Worm (Caenorhabditis elegans): ENCODE results near the gene C28A5.1.

- TF ChIP-seq attf-5 (GFP tag; optimal IDR thresholded peaks at IDR 0.05) = no peak
- no peak for TF ChIP-seq lag-1 (GFP tag; IDR thresholded peaks at IDR 0.05)
- TF ChIP-seq cebp-1 (GFP tag; IDR thresholded peaks at IDR 0.05) = no peak
- TF ChIP-seq cebp-1 (tag; optimal IDR thresholded peaks at IDR 0.05) = no peak
- TF ChIP-seq hmg-1.2 (GFP tag; IDR thresholded peaks at IDR 0.05) = no peak
- no peak for TF ChIP-seq ceh-40 (GFP tag; IDR thresholded peaks at IDR 0.05)
- TF ChIP-seq ekl-4 (GFP tag; IDR thresholded peaks at IDR 0.05) = no peak
- TF ChIP-seq C17E4.6 (GFP tag; IDR thresholded peaks at IDR 0.05) = no peak
- no peak for TF ChIP-seq nhr-27 (tag; optimal IDR thresholded peaks at IDR 0.05)
- no peak for TF ChIP-seq ama-1 (optimal IDR thresholded peaks at IDR 0.05)
- no peak for TF ChIP-seq ama-1 (GFP tag; optimal IDR thresholded peaks at IDR 0.05)
Measured at ce11 chrIII:4452749-4453148, 18.6 kb upstream of the C28A5.1 start.
